Worm (Caenorhabditis elegans): Measurements from ENCODE around the gene lin-29.

lin-29 gene

ce11 chrII:11935266-11935665 lies at the start of gene lin-29:
Gene lin-29, minus strand, starts transcription at chrII:11935343.
- TF ChIP-seq him-1 (tag; optimal IDR thresholded peaks at IDR 0.05) (no peak), dao-5 (tag; optimal IDR thresholded peaks at IDR 0.05) (no peak), W03F9.2 (tag; optimal IDR thresholded peaks at IDR 0.05) (no peak)

- peak; percentile 93 for TF ChIP-seq W03F9.2 (tag; optimal IDR thresholded peaks at IDR 0.05)
- TF ChIP-seq him-1 (tag; optimal IDR thresholded peaks at IDR 0.05), result peak; percentile 72
- no peak for TF ChIP-seq dao-5 (tag; optimal IDR thresholded peaks at IDR 0.05)
Observed at ce11 chrII:11980110-11980509, 45.0 kb upstream of the lin-29 start.

ce11 chrII:11979449-11980095 lies 44.4 kb upstream of the lin-29 start, which contains the start of the genes ash-2 and Y17G7B.20:
Gene ash-2, plus strand, starts transcription at chrII:11979838.
Gene Y17G7B.20, minus strand, starts transcription at chrII:11979844.
- no peak for TF ChIP-seq W03F9.2 (tag; optimal IDR thresholded peaks at IDR 0.05)
- no peak for TF ChIP-seq him-1 (tag; optimal IDR thresholded peaks at IDR 0.05)
- no peak for TF ChIP-seq dao-5 (tag; optimal IDR thresholded peaks at IDR 0.05)

- TF ChIP-seq dao-5 (tag; optimal IDR thresholded peaks at IDR 0.05) (no peak), him-1 (tag; optimal IDR thresholded peaks at IDR 0.05) (no peak), W03F9.2 (tag; optimal IDR thresholded peaks at IDR 0.05) (no peak)
Observed at ce11 chrII:11978920-11979319, 43.8 kb upstream of the lin-29 start.

- TF ChIP-seq W03F9.2 (tag; optimal IDR thresholded peaks at IDR 0.05), result no peak
- no peak for TF ChIP-seq dao-5 (tag; optimal IDR thresholded peaks at IDR 0.05)
- TF ChIP-seq him-1 (tag; optimal IDR thresholded peaks at IDR 0.05), result no peak
Observed at ce11 chrII:11978478-11978877, 43.3 kb upstream of the lin-29 start.

ce11 chrII:11977363-11977762 lies 42.2 kb upstream of the lin-29 start, which contains the start of gene Y17G7B.21:
Gene Y17G7B.21, minus strand, starts transcription at chrII:11977661.
- no peak for TF ChIP-seq him-1 (tag; optimal IDR thresholded peaks at IDR 0.05)
- TF ChIP-seq W03F9.2 (tag; optimal IDR thresholded peaks at IDR 0.05), result no peak
- no peak for TF ChIP-seq dao-5 (tag; optimal IDR thresholded peaks at IDR 0.05)

ce11 chrII:11976727-11977259 lies 41.6 kb upstream of the lin-29 start:
- no peak for TF ChIP-seq him-1 (tag; optimal IDR thresholded peaks at IDR 0.05)
- no peak for TF ChIP-seq W03F9.2 (tag; optimal IDR thresholded peaks at IDR 0.05)
- no peak for TF ChIP-seq dao-5 (tag; optimal IDR thresholded peaks at IDR 0.05)

ce11 chrII:11974048-11974995 lies 39.2 kb upstream of the lin-29 start:
- TF ChIP-seq dao-5 (tag; optimal IDR thresholded peaks at IDR 0.05) (no peak), W03F9.2 (tag; optimal IDR thresholded peaks at IDR 0.05) (no peak), him-1 (tag; optimal IDR thresholded peaks at IDR 0.05) (no peak)

- no peak for TF ChIP-seq dao-5 (tag; optimal IDR thresholded peaks at IDR 0.05)
- no peak for TF ChIP-seq him-1 (tag; optimal IDR thresholded peaks at IDR 0.05)
- no peak for TF ChIP-seq W03F9.2 (tag; optimal IDR thresholded peaks at IDR 0.05)
Observed at ce11 chrII:11973632-11974031, 38.5 kb upstream of the lin-29 start, which contains the start of gene acbp-6. Gene acbp-6, minus strand, starts transcription at chrII:11973732.

ce11 chrII:11972266-11972665 lies 37.1 kb upstream of the lin-29 start:
- no peak for TF ChIP-seq him-1 (tag; optimal IDR thresholded peaks at IDR 0.05)
- TF ChIP-seq dao-5 (tag; optimal IDR thresholded peaks at IDR 0.05), result no peak
- TF ChIP-seq W03F9.2 (tag; optimal IDR thresholded peaks at IDR 0.05), result no peak

- no peak for TF ChIP-seq him-1 (tag; optimal IDR thresholded peaks at IDR 0.05)
- no peak for TF ChIP-seq dao-5 (tag; optimal IDR thresholded peaks at IDR 0.05)
- no peak for TF ChIP-seq W03F9.2 (tag; optimal IDR thresholded peaks at IDR 0.05)
Observed at ce11 chrII:11971009-11971636, 36.0 kb upstream of the lin-29 start.

- TF ChIP-seq W03F9.2 (tag; optimal IDR thresholded peaks at IDR 0.05), result no peak
Observed at ce11 chrII:11969033-11969432, 33.9 kb upstream of the lin-29 start.

- peak; percentile 57 for TF ChIP-seq W03F9.2 (tag; optimal IDR thresholded peaks at IDR 0.05)
- no peak for TF ChIP-seq him-1 (tag; optimal IDR thresholded peaks at IDR 0.05)
- TF ChIP-seq dao-5 (tag; optimal IDR thresholded peaks at IDR 0.05), result no peak
Observed at ce11 chrII:11968275-11968674, 33.1 kb upstream of the lin-29 start, which contains the start of gene mex-1. Gene mex-1, plus strand, starts transcription at chrII:11968637.

Data from whole organism, L4/young adult.